Worm (Caenorhabditis elegans): Measurements from ENCODE around the gene ncs-5.
A peak's percentile ranks its signal among the peaks of the same experiment; 100 is the strongest.

The ncs-5 gene

DNA sequence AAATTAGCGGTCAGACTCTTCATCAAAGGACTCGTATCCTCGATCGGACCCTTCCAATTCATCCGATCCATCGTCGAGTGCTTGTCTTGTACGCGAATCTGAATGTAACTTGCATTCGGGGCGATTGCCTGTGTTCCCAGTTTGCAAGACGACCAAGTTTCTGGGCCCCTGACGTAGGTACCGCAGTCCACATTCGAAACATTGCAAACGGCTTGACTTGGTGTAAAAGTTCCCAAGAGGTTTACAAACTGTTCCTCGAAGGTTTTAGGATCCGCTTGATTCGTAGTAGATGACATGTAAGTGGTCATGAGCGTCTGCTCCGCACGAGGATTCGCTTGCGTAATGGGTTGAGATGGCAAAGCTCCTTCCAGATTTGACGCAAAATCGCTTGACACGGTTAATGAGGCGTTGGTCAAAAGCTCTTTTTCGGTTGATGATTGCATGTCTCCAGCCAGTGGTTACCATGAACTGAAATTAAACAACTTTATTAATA lies 43.3 kb upstream of the ncs-5 start, which contains the start of gene Y17D7B.4:
TSS of gene Y17D7B.4 (minus strand) at position 443 of the 493 bp plus-strand sequence.
- TF ChIP-seq duxl-1 (tag; optimal IDR thresholded peaks at IDR 0.05; ENCODE audit: poor library complexity), result peak; percentile 57
- no peak for TF ChIP-seq dmd-6 (GFP tag; IDR thresholded peaks at IDR 0.05)
- 0 out of 2 replicates have a peak, but pooled peaks have one; percentile 9 for TF ChIP-seq Y48G9A.11 (GFP tag; IDR thresholded peaks at IDR 0.05)
- 0 out of 2 replicates have a peak, but pooled peaks have one; percentile 51 for TF ChIP-seq nhr-42 (GFP tag; IDR thresholded peaks at IDR 0.05)
- no peak for TF ChIP-seq mdl-1 (tag; optimal IDR thresholded peaks at IDR 0.05)
- no peak for TF ChIP-seq spr-3 (GFP tag; optimal IDR thresholded peaks at IDR 0.05)
- TF ChIP-seq sdz-12 (GFP tag; optimal IDR thresholded peaks at IDR 0.05), result no peak
- TF ChIP-seq nhr-48 (tag; optimal IDR thresholded peaks at IDR 0.05), result no peak
- no peak for TF ChIP-seq T20F7.1 (GFP tag; optimal IDR thresholded peaks at IDR 0.05)
- peak in 1 of 2 experiments; percentile 66 for TF ChIP-seq unc-62 (GFP tag; optimal IDR thresholded peaks at IDR 0.05 in 1 of 2)
- no peak for TF ChIP-seq unc-62 (tag; optimal IDR thresholded peaks at IDR 0.05)
- TF ChIP-seq daf-12 (tag; optimal IDR thresholded peaks at IDR 0.05), result no peak
- TF ChIP-seq F10B5.3 (tag; optimal IDR thresholded peaks at IDR 0.05), result no peak
- TF ChIP-seq ZK337.2 (GFP tag; IDR thresholded peaks at IDR 0.05), result no peak
- TF ChIP-seq pha-4 (GFP tag; IDR thresholded peaks at IDR 0.05), result no peak
- no peak for TF ChIP-seq pha-4 (tag; optimal IDR thresholded peaks at IDR 0.05)
- peak; percentile 95 for TF ChIP-seq aha-1 (tag)
- no peak for TF ChIP-seq set-16 (GFP tag; IDR thresholded peaks at IDR 0.05)

DNA sequence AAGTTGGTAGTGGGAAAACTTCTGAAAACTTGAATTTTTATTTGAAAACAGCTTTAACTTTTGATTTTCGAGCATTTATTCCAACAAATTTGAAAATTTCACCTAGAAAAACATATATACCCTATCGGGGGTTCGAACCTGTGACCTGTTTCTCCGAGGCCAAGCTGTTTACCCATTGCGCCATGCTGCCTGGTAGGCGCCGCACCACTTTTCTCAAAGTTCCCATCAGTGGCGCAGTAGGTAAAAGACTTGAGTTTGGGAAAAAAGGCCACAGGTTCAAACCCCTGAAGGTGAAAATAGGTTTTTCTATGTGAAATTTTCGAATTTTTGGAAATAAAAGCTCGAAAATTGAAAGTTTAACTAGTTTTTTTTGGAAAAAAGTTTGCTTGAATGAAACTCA lies 39.0 kb upstream of the ncs-5 start:
- TF ChIP-seq nhr-11 (tag; optimal IDR thresholded peaks at IDR 0.05), result no peak
- no peak for TF ChIP-seq hif-1 (tag; optimal IDR thresholded peaks at IDR 0.05)
- no peak for TF ChIP-seq nhr-111 (GFP tag; optimal IDR thresholded peaks at IDR 0.05)
- no peak for TF ChIP-seq madf-9 (GFP tag; conservative IDR thresholded peaks at IDR 0.05)
- TF ChIP-seq lim-7 (GFP tag; IDR thresholded peaks at IDR 0.05), result no peak
- peak in 1 of 2 experiments; percentile 41 for TF ChIP-seq unc-62 (GFP tag; optimal IDR thresholded peaks at IDR 0.05 in 1 of 2)
- no peak for TF ChIP-seq unc-62 (tag; optimal IDR thresholded peaks at IDR 0.05)
- TF ChIP-seq lin-38 (GFP tag; IDR thresholded peaks at IDR 0.05), result 0 out of 2 replicates have a peak, but pooled peaks have one; percentile 12
- TF ChIP-seq pha-4 (GFP tag; IDR thresholded peaks at IDR 0.05), result 0 out of 2 replicates have a peak, but pooled peaks have one; percentile 31
- TF ChIP-seq pha-4 (tag; optimal IDR thresholded peaks at IDR 0.05), result no peak
- TF ChIP-seq tra-1 (GFP tag; IDR thresholded peaks at IDR 0.05), result 0 out of 2 replicates have a peak, but pooled peaks have one; percentile 15
- TF ChIP-seq daf-8 (GFP tag; IDR thresholded peaks at IDR 0.05), result no peak
- 0 out of 2 replicates have a peak, but pooled peaks have one; percentile 17 for TF ChIP-seq egl-43 (GFP tag; IDR thresholded peaks at IDR 0.05)
- TF ChIP-seq lin-13 (GFP tag; optimal IDR thresholded peaks at IDR 0.05), result peak; percentile 49
- TF ChIP-seq ceh-82 (tag; optimal IDR thresholded peaks at IDR 0.05), result no peak
- no peak for TF ChIP-seq F26F4.8 (GFP tag; conservative IDR thresholded peaks at IDR 0.05)

DNA sequence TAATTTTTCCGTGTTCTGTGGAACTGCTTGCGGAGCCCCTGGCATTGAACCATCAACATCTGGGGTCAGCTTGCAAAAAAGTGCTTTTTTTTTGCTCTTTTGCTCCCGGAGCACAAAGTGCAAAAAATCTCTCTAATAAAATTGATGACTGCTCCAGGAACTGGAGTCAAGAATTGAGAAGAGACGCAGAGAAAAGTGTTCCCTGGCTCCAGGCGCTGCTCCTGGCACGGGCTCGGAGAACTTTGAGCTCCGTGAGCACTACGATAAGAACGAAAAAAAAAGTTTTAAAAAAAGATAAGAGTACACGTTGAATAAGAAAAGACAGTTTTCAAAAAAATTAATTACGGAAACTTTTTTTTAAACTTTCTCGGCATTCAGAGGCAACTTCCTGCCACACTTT lies 36.8 kb upstream of the ncs-5 start:
- TF ChIP-seq pha-4 (GFP tag; IDR thresholded peaks at IDR 0.05) (no peak), pha-4 (tag; optimal IDR thresholded peaks at IDR 0.05) (no peak), daf-12 (tag; optimal IDR thresholded peaks at IDR 0.05) (no peak), zfp-2 (tag; optimal IDR thresholded peaks at IDR 0.05) (no peak), F49E8.2 (tag; optimal IDR thresholded peaks at IDR 0.05; ENCODE audit: borderline replicate concordance) (no peak), lsy-2 (tag; optimal IDR thresholded peaks at IDR 0.05) (peak in 1 of 2 experiments; percentile 40), saeg-2 (GFP tag; IDR thresholded peaks at IDR 0.05) (no peak), tra-1 (GFP tag; IDR thresholded peaks at IDR 0.05) (no peak), unc-39 (tag; optimal IDR thresholded peaks at IDR 0.05) (no peak), zip-11 (GFP tag; IDR thresholded peaks at IDR 0.05) (no peak), lin-38 (GFP tag; IDR thresholded peaks at IDR 0.05) (no peak), dmd-6 (GFP tag; IDR thresholded peaks at IDR 0.05) (peak; percentile 87), tag-97 (GFP tag; IDR thresholded peaks at IDR 0.05) (no peak), lin-1 (GFP tag; IDR thresholded peaks at IDR 0.05) (no peak), skn-1 (tag; optimal IDR thresholded peaks at IDR 0.05) (no peak), zag-1 (tag; optimal IDR thresholded peaks at IDR 0.05) (no peak), attf-4 (tag; optimal IDR thresholded peaks at IDR 0.05) (no peak), nhr-77 (tag; optimal IDR thresholded peaks at IDR 0.05) (peak; percentile 2), ZK546.5 (tag; optimal IDR thresholded peaks at IDR 0.05) (no peak), php-3 (GFP tag; IDR thresholded peaks at IDR 0.05) (peak; percentile 40; the same call in 1 of the 2 replicates), mdt-29 (GFP tag; IDR thresholded peaks at IDR 0.05) (no peak), set-16 (GFP tag; IDR thresholded peaks at IDR 0.05) (peak; percentile 39; the same call in 1 of the 2 replicates), arid-1 (GFP tag; conservative IDR thresholded peaks at IDR 0.05) (no peak), egl-27 (tag; optimal IDR thresholded peaks at IDR 0.05) (no peak), Y105C5A.15 (GFP tag; IDR thresholded peaks at IDR 0.05) (no peak)

Data from whole organism, L4 larva.